Worm (Caenorhabditis elegans): Measurements from ENCODE around the gene tag-124.

DNA sequence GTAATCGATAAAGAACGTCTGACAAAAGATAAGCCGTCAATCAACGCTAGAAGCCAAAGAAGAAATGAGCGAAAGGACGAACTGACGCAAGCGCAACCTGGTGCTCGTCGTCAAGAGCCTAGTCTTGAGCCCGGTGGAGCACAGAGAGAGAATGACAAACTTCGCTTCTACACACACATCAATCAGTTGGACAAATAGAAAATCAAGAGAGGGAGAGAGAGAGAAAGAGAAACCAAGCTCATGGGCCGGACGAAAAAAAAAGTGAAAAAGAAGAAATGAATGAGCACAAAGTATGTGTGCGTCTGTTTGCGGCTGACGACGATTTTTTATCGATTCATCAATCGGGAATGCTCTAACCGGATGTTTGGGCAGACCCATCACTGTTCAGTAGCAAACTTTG is 30.0 kb downstream of the tag-124 start:
- TF ChIP-seq hlh-17 (GFP tag; optimal IDR thresholded peaks at IDR 0.05; ENCODE audit: borderline replicate concordance) (no peak), ztf-4 (tag; optimal IDR thresholded peaks at IDR 0.05) (no peak), ces-1 (GFP tag; optimal IDR thresholded peaks at IDR 0.05) (no peak), ama-1 (optimal IDR thresholded peaks at IDR 0.05) (no peak), nhr-11 (tag; optimal IDR thresholded peaks at IDR 0.05) (no peak), elt-3 (tag; optimal IDR thresholded peaks at IDR 0.05) (no peak), nhr-12 (tag; optimal IDR thresholded peaks at IDR 0.05) (no peak), elt-2 (tag; optimal IDR thresholded peaks at IDR 0.05) (no peak)
